Fruit fly (Drosophila melanogaster): ENCODE measurements around the gene Acp26Aa.

DNA sequence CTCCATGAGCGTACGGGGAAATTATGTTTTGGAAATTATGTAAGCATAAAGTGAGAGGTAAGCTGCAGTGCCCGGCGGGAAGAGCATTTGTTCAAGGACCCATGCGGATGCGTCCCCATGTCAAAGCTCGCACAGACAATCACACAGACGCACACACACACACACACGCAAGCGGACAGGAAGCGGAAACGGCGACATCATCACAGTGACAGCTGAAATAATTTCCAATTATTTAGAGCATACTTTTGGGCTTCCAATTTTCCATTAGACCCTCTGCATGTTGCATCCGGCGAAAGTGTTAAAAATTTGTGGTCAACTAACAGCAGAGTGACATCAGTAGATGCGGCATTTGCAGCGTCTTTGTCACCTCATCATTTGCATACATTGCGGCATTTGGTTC lies 26.9 kb downstream of the Acp26Aa start:
- TF ChIP-seq fd96Ca (GFP tag; IDR thresholded peaks at IDR 0.05) (no peak), CG32121 (GFP tag; IDR thresholded peaks at IDR 0.05) (no peak)
